Worm (Caenorhabditis elegans) whole organism, L1 larva: ENCODE data around the gene C30B5.2.

Experiments used
- C34B4.2 ChIP-seq: sonication (generic microtip); optimal IDR thresholded peaks from 2 replicates; lab custom pipeline; 2017; ENCODE audit warnings: mild to moderate bottlenecking, missing genetic modification characterization, missing compliant biosample characterization
- alr-1 ChIP-seq: fragments of 200-800 bp; sonication (Bioruptor generic); optimal IDR thresholded peaks from 2 replicates; lab custom pipeline; 2018; ENCODE audit warnings: borderline replicate concordance, mild to moderate bottlenecking, missing genetic modification characterization, missing compliant biosample characterization
- ama-1 ChIP-seq: fragments of 150-350 bp; optimal IDR thresholded peaks from 2 replicates; lab custom pipeline; 2014
- elt-2 ChIP-seq: sonication (generic microtip); optimal IDR thresholded peaks from 2 replicates; lab custom pipeline; 2016; ENCODE audit warnings: missing genetic modification characterization, mild to moderate bottlenecking, inconsistent platforms, missing compliant biosample characterization, missing genetic modification reagents
- ets-5 ChIP-seq: fragments of 200-800 bp; sonication (Bioruptor generic); IDR thresholded peaks from 2 replicates; pipeline ENCODE4 v1.3.6; 2022; ENCODE audit warnings: missing genetic modification characterization, missing compliant biosample characterization
- lin-13 ChIP-seq: fragments of 150-350 bp; optimal IDR thresholded peaks from 2 replicates; lab custom pipeline; 2014; ENCODE audit warnings: missing biosample characterization, missing genetic modification reagents, missing genetic modification characterization
- lin-15B ChIP-seq: fragments of 150-350 bp; sonication (generic microtip); optimal IDR thresholded peaks from 3 replicates; lab custom pipeline; 2014; ENCODE audit warnings: missing biosample characterization, missing genetic modification characterization
- lin-35 ChIP-seq, 2 experiments: fragments of 150-350 bp; optimal IDR thresholded peaks; 2 replicates each; lab custom pipeline; 2014; ENCODE audit warnings: missing biosample characterization in 2 of 2, missing genetic modification characterization in 2 of 2, missing genetic modification reagents in 2 of 2
- lir-3 ChIP-seq: sonication (generic microtip); optimal IDR thresholded peaks from 2 replicates; lab custom pipeline; 2016; ENCODE audit warnings: mild to moderate bottlenecking, missing genetic modification characterization, moderate library complexity, missing compliant biosample characterization; ENCODE audit not compliant: poor library complexity
- nhr-12 ChIP-seq: sonication (generic microtip); optimal IDR thresholded peaks from 2 replicates; lab custom pipeline; 2017; ENCODE audit warnings: missing biosample characterization, missing genetic modification characterization
- pqm-1 ChIP-seq: sonication (generic microtip); optimal IDR thresholded peaks from 3 replicates; lab custom pipeline; 2017; ENCODE audit warnings: missing biosample characterization, missing genetic modification characterization
- skn-1 ChIP-seq: fragments of 150-350 bp; optimal IDR thresholded peaks from 2 replicates; lab custom pipeline; 2014; ENCODE audit warnings: missing biosample characterization, missing genetic modification characterization

DNA sequence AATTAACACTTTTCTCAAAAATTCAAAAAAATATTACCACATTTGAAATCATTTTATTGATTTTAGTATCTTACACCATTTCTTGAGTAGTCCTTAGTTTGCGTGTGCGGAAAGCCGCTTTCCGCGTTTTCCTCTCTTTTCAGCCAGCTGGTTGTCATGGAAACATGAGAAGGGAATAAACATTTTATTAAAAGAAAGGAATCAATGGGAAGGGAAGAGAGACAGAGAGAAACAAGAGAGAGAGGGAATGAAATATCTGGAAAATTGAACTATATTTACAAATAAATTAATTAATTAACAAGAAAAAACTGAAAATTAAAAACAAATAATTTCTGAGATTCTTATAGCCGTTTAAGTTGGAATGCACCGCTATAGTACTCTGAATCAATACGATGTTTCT, 22.4 kb downstream of the C30B5.2 start, which contains the start of gene mks-2:
- no peak for TF ChIP-seq lin-15B (tag; lab: Kevin White, UChicago)
- no peak for TF ChIP-seq elt-2 (tag; lab: Kevin White, UChicago)
- no peak for TF ChIP-seq alr-1 (tag; lab: Kevin White, UChicago)
- no peak for TF ChIP-seq nhr-12 (tag; lab: Kevin White, UChicago)
- TF ChIP-seq ama-1 (lab: Kevin White, UChicago) = no peak
- TF ChIP-seq lin-13 (GFP tag; lab: Kevin White, UChicago) = no peak
- no peak for TF ChIP-seq C34B4.2
- no peak for TF ChIP-seq ets-5
- TF ChIP-seq lir-3 = no peak
- no peak for TF ChIP-seq skn-1 (tag; lab: Kevin White, UChicago)
- TF ChIP-seq lin-35 (GFP tag; optimal IDR thresholded peaks at IDR 0.05; lab: Kevin White, UChicago) = no peak
- no peak for TF ChIP-seq pqm-1 (tag; lab: Kevin White, UChicago)
